Fruit fly (Drosophila melanogaster) whole organism, embryonic: ENCODE measurements around the gene CG6398.
A peak's percentile ranks its signal among the peaks of the same experiment; 100 is the strongest.

Experiments used
- Adf1 ChIP-seq: fragments of 200-800 bp; sonication (Bioruptor generic); IDR thresholded peaks from 2 replicates; pipeline ENCODE4 v1.3.6; 2022; ENCODE audit warnings: missing biosample characterization, missing genetic modification characterization
- Atf3 ChIP-seq: fragments of 200-800 bp; sonication (Bioruptor generic); optimal IDR thresholded peaks from 3 replicates; lab custom pipeline; 2016; ENCODE audit warnings: missing biosample characterization, missing genetic modification characterization
- Atf6 ChIP-seq: fragments of 200-800 bp; sonication (Bioruptor generic); IDR thresholded peaks from 2 replicates; pipeline ENCODE4 v1.3.6; 2022; ENCODE audit warnings: missing biosample characterization, missing genetic modification characterization
- B-H2 ChIP-seq: fragments of 200-800 bp; sonication (Bioruptor generic); optimal IDR thresholded peaks from 2 replicates; lab custom pipeline; 2018; ENCODE audit warnings: missing biosample characterization, mild to moderate bottlenecking, missing genetic modification characterization
- C15 ChIP-seq: fragments of 200-800 bp; sonication (Bioruptor generic); IDR thresholded peaks from 3 replicates; pipeline ENCODE4 v1.3.6; 2022; ENCODE audit warnings: missing biosample characterization, missing genetic modification characterization
- CG11696 ChIP-seq: fragments of 200-800 bp; sonication (Bioruptor generic); IDR thresholded peaks from 2 replicates; pipeline ENCODE4 v1.3.6; 2022; ENCODE audit warnings: missing biosample characterization, missing genetic modification characterization
- CG12236 ChIP-seq: fragments of 200-800 bp; sonication (Bioruptor generic); optimal IDR thresholded peaks from 2 replicates; lab custom pipeline; 2016; ENCODE audit warnings: missing biosample characterization, missing genetic modification characterization
- CG15696 ChIP-seq: fragments of 200-800 bp; sonication (Bioruptor generic); optimal IDR thresholded peaks from 2 replicates; lab custom pipeline; 2019; ENCODE audit warnings: missing biosample characterization, mild to moderate bottlenecking, missing genetic modification characterization, moderate library complexity
- CG1602 ChIP-seq: fragments of 200-800 bp; sonication (Bioruptor generic); optimal IDR thresholded peaks from 3 replicates; lab custom pipeline; 2016; ENCODE audit warnings: missing biosample characterization, missing genetic modification characterization
- CG17829 ChIP-seq: fragments of 200-800 bp; optimal IDR thresholded peaks from 2 replicates; lab custom pipeline; 2019; ENCODE audit warnings: missing biosample characterization, mild to moderate bottlenecking, missing genetic modification characterization, moderate library complexity
- CG18011 ChIP-seq: fragments of 200-800 bp; sonication (Bioruptor generic); optimal IDR thresholded peaks from 2 replicates; lab custom pipeline; 2017; ENCODE audit warnings: missing biosample characterization, missing genetic modification characterization, mild to moderate bottlenecking, moderate library complexity, missing genotype
- CG2678 ChIP-seq: fragments of 200-800 bp; sonication (Bioruptor generic); optimal IDR thresholded peaks from 3 replicates; lab custom pipeline; 2019; ENCODE audit warnings: missing biosample characterization, mild to moderate bottlenecking, missing genetic modification characterization, moderate library complexity
- CG3065 ChIP-seq: fragments of 200-800 bp; sonication (Bioruptor generic); optimal IDR thresholded peaks from 2 replicates; lab custom pipeline; 2016; ENCODE audit warnings: missing biosample characterization, missing genetic modification characterization
- CG31441 ChIP-seq: fragments of 200-800 bp; sonication (Bioruptor generic); IDR thresholded peaks from 2 replicates; pipeline ENCODE4 v1.3.6; 2022; ENCODE audit warnings: missing biosample characterization, missing genetic modification characterization
- CG3726 ChIP-seq: fragments of 200-800 bp; sonication (Bioruptor generic); IDR thresholded peaks from 3 replicates; pipeline ENCODE4, ENCODE4 v1.3.6; 2022; ENCODE audit warnings: missing biosample characterization, missing genetic modification characterization
- CG4424 ChIP-seq: fragments of 200-800 bp; sonication (Bioruptor generic); optimal IDR thresholded peaks from 3 replicates; lab custom pipeline; 2016; ENCODE audit warnings: missing biosample characterization, missing genetic modification characterization
- CG4730 ChIP-seq: fragments of 200-800 bp; sonication (Bioruptor generic); IDR thresholded peaks from 2 replicates; pipeline ENCODE4 v1.3.6; 2022; ENCODE audit warnings: missing biosample characterization, missing genetic modification characterization
- CG6813 ChIP-seq: fragments of 200-800 bp; sonication (Bioruptor generic); optimal IDR thresholded peaks from 2 replicates; lab custom pipeline; 2017; ENCODE audit warnings: missing biosample characterization, missing genetic modification characterization, mild to moderate bottlenecking, moderate library complexity, missing genetic modification reagents
- CG6854 ChIP-seq: fragments of 200-800 bp; sonication (Bioruptor generic); optimal IDR thresholded peaks from 3 replicates; lab custom pipeline; 2017; ENCODE audit warnings: missing biosample characterization, mild to moderate bottlenecking, missing genetic modification characterization
- CG7928 ChIP-seq: fragments of 200-800 bp; sonication (Bioruptor generic); optimal IDR thresholded peaks from 2 replicates; lab custom pipeline; 2017; ENCODE audit warnings: missing biosample characterization, mild to moderate bottlenecking, missing genetic modification characterization
- CG8281 ChIP-seq: fragments of 200-800 bp; sonication (Bioruptor generic); optimal IDR thresholded peaks from 2 replicates; lab custom pipeline; 2018; ENCODE audit warnings: missing biosample characterization, mild to moderate bottlenecking, missing genetic modification characterization, moderate library complexity
- CG8924 ChIP-seq: fragments of 200-800 bp; optimal IDR thresholded peaks from 3 replicates; lab custom pipeline; 2019; ENCODE audit warnings: missing biosample characterization, mild to moderate bottlenecking, missing genetic modification characterization, moderate library complexity
- Poxn ChIP-seq: fragments of 200-800 bp; sonication (Bioruptor generic); IDR thresholded peaks from 2 replicates; pipeline ENCODE4 v1.3.6; 2022; ENCODE audit warnings: missing biosample characterization, missing genetic modification characterization
- Scr ChIP-seq: fragments of 200-800 bp; sonication (Bioruptor generic); IDR thresholded peaks from 2 replicates; pipeline ENCODE4 v1.3.6; 2022; ENCODE audit warnings: missing biosample characterization, missing genetic modification characterization; ENCODE audit not compliant: partially characterized antibody
- bsh ChIP-seq, 2 experiments: fragments of 200-800 bp; sonication (Bioruptor generic); optimal IDR thresholded peaks; 2 replicates each; lab custom pipeline; 2017 to 2018; ENCODE audit warnings: mild to moderate bottlenecking in 2 of 2, missing biosample characterization in 2 of 2, missing genetic modification characterization in 2 of 2, moderate library complexity in 1 of 2
- cato ChIP-seq: fragments of 200-800 bp; sonication (Bioruptor generic); optimal IDR thresholded peaks from 2 replicates; lab custom pipeline; 2016; ENCODE audit warnings: missing biosample characterization, missing genetic modification characterization, borderline replicate concordance
- chm ChIP-seq: fragments of 200-800 bp; sonication (Bioruptor generic); IDR thresholded peaks from 2 replicates; pipeline ENCODE4 v1.3.6; 2022; ENCODE audit warnings: missing biosample characterization, missing genetic modification characterization
- chn ChIP-seq: fragments of 200-800 bp; sonication (Bioruptor generic); optimal IDR thresholded peaks from 2 replicates; lab custom pipeline; 2016; ENCODE audit warnings: missing biosample characterization, missing genetic modification characterization
- crc ChIP-seq: fragments of 200-800 bp; sonication (Bioruptor generic); optimal IDR thresholded peaks from 2 replicates; lab custom pipeline; 2016; ENCODE audit warnings: missing biosample characterization, missing genetic modification characterization
- dm ChIP-seq: fragments of 200-800 bp; sonication (Bioruptor generic); optimal IDR thresholded peaks from 3 replicates; lab custom pipeline; 2016; ENCODE audit warnings: missing biosample characterization, missing genetic modification characterization
- dmrt11E ChIP-seq: fragments of 200-800 bp; sonication (Bioruptor generic); optimal IDR thresholded peaks from 3 replicates; lab custom pipeline; 2018; ENCODE audit warnings: missing biosample characterization, mild to moderate bottlenecking, missing genetic modification characterization, moderate library complexity
- ewg ChIP-seq: fragments of 200-800 bp; sonication (Bioruptor generic); optimal IDR thresholded peaks from 3 replicates; lab custom pipeline; 2017; ENCODE audit warnings: mild to moderate bottlenecking, missing biosample characterization, missing genetic modification reagents, missing genetic modification characterization
- grau ChIP-seq: fragments of 200-800 bp; optimal IDR thresholded peaks from 3 replicates; lab custom pipeline; 2019; ENCODE audit warnings: missing biosample characterization, mild to moderate bottlenecking, missing genetic modification characterization, moderate library complexity
- hb ChIP-seq: fragments of 200-800 bp; sonication (Bioruptor generic); IDR thresholded peaks from 3 replicates; pipeline ENCODE4 v1.3.6; 2022; ENCODE audit warnings: missing biosample characterization, missing genetic modification characterization; ENCODE audit not compliant: partially characterized antibody
- jumu ChIP-seq: fragments of 200-800 bp; sonication (Bioruptor generic); optimal IDR thresholded peaks from 3 replicates; lab custom pipeline; 2016; ENCODE audit warnings: missing biosample characterization, missing genetic modification characterization
- kah ChIP-seq: fragments of 200-800 bp; sonication (Bioruptor generic); optimal IDR thresholded peaks from 2 replicates; lab custom pipeline; 2018; ENCODE audit warnings: missing biosample characterization, mild to moderate bottlenecking, missing genetic modification characterization
- klu ChIP-seq: fragments of 200-800 bp; sonication (Bioruptor generic); IDR thresholded peaks from 2 replicates; pipeline ENCODE4 v1.3.6; 2022; ENCODE audit warnings: missing biosample characterization, missing genetic modification characterization
- lbe ChIP-seq: fragments of 200-800 bp; sonication (Bioruptor generic); optimal IDR thresholded peaks from 2 replicates; lab custom pipeline; 2016; ENCODE audit warnings: missing biosample characterization, mild to moderate bottlenecking, missing genetic modification characterization
- mam ChIP-seq: fragments of 200-800 bp; sonication (Bioruptor generic); optimal IDR thresholded peaks from 3 replicates; lab custom pipeline; 2016; ENCODE audit warnings: missing biosample characterization, missing genetic modification characterization
- p53 ChIP-seq: fragments of 200-800 bp; sonication (Bioruptor generic); optimal IDR thresholded peaks from 2 replicates; lab custom pipeline; 2016; ENCODE audit warnings: missing biosample characterization, missing genetic modification characterization
- pzg ChIP-seq: fragments of 200-800 bp; sonication (Bioruptor generic); optimal IDR thresholded peaks from 3 replicates; lab custom pipeline; 2018; ENCODE audit warnings: missing biosample characterization, mild to moderate bottlenecking, missing genetic modification characterization, moderate library complexity
- scrt ChIP-seq: fragments of 200-800 bp; sonication (Bioruptor generic); optimal IDR thresholded peaks from 2 replicates; lab custom pipeline; 2018; ENCODE audit warnings: missing biosample characterization, mild to moderate bottlenecking, missing genetic modification characterization, moderate library complexity
- stwl ChIP-seq: fragments of 200-800 bp; sonication (Bioruptor generic); optimal IDR thresholded peaks from 3 replicates; lab custom pipeline; 2018; ENCODE audit warnings: missing biosample characterization, mild to moderate bottlenecking, missing genetic modification characterization, moderate library complexity
- unc-4 ChIP-seq: fragments of 200-800 bp; sonication (Bioruptor generic); IDR thresholded peaks from 2 replicates; pipeline ENCODE4 v1.3.6; 2022; ENCODE audit warnings: missing biosample characterization, missing genetic modification characterization; ENCODE audit not compliant: partially characterized antibody

The CG6398 gene

DNA sequence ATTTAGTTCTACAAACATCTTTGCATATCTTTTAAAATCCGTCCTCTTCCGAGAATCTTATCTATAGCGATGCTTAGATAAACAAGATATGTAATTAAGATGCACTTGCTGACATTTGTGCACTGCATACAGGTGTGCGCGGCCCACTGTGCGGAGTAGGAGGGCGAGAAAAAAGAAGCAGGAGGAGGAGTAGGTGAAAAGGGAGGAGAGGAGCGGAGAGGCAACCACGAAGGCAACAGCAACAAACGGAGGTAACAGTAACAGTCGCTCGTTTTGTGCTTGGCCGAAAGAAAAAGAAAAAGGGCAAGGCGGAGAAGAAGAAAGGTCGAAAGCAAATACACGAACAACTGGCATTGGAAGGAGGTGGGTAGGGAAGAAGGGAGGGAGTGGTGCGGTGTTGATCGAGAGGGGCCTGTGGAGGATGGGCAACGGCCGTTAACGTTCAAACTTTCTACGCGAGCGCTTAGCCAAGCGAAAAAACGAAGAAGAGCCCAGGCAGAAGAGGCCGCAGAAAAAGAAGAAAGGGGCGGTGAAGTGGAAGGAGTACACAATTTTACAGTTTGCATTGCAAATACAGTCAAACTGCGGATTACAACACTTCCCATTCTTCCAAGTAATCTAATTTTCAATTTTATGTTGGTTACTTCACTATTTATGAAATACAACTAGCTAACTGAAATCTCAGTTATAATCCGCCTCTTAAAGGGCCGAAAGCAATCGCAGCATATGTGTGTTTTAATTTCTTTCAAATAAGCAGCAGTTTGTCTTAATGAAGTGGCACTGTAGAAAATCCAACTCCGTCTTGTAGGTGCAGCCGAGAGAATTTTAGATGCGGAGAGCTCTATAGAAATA is 1.8 kb downstream of the CG6398 start (continued):
- TF ChIP-seq Atf3 (no peak), CG12236 (GFP tag; lab: Kevin White, UChicago) (no peak), CG3726 (GFP tag; lab: Robert Waterston, UW) (no peak), B-H2 (GFP tag; lab: Kevin White, UChicago) (no peak), unc-4 (GFP tag; lab: Robert Waterston, UW) (no peak), CG6854 (GFP tag; lab: Kevin White, UChicago) (no peak), CG15696 (tag; lab: Kevin White, UChicago) (no peak), CG8281 (tag; lab: Kevin White, UChicago) (no peak), CG4730 (GFP tag; lab: Robert Waterston, UW) (no peak), CG3065 (GFP tag; lab: Kevin White, UChicago) (no peak), C15 (GFP tag; lab: Robert Waterston, UW) (no peak), crc (no peak), lbe (no peak), CG7928 (no peak), CG1602 (GFP tag; lab: Kevin White, UChicago) (no peak), p53 (GFP tag; lab: Kevin White, UChicago) (no peak), scrt (GFP tag; lab: Kevin White, UChicago) (no peak), Scr (GFP tag; lab: Robert Waterston, UW) (no peak), grau (peak; percentile 84), ewg (GFP tag; lab: Kevin White, UChicago) (no peak), jumu (GFP tag; lab: Kevin White, UChicago) (no peak), dmrt11E (no peak), mam (GFP tag; lab: Kevin White, UChicago) (no peak), Adf1 (no peak), chn (GFP tag; lab: Kevin White, UChicago) (no peak), stwl (no peak), klu (GFP tag; lab: Robert Waterston, UW) (no peak), CG17829 (tag; lab: Kevin White, UChicago) (no peak), bsh (GFP tag; optimal IDR thresholded peaks at IDR 0.05; lab: Kevin White, UChicago) (peak in 1 of 2 experiments; percentile 18), kah (no peak), CG6813 (GFP tag; lab: Kevin White, UChicago) (no peak), hb (no peak), cato (GFP tag; lab: Kevin White, UChicago) (no peak), chm (no peak), CG11696 (GFP tag; lab: Robert Waterston, UW) (no peak), Atf6 (GFP tag; lab: Robert Waterston, UW) (no peak), dm (GFP tag; lab: Kevin White, UChicago) (no peak), CG31441 (GFP tag; lab: Robert Waterston, UW) (no peak), CG18011 (GFP tag; lab: Kevin White, UChicago) (no peak), pzg (no peak), CG2678 (peak; percentile 7), CG8924 (no peak), CG4424 (no peak), Poxn (GFP tag; lab: Robert Waterston, UW) (no peak)
